Worm (Caenorhabditis elegans) whole organism, young adult: ENCODE measurements around the gene flcn-1.

Experiments used
- B0019.2 ChIP-seq: fragments of 200-800 bp; sonication (Bioruptor generic); conservative IDR thresholded peaks from 2 replicates; pipeline ENCODE4 v1.3.6; 2022; ENCODE audit warnings: missing genetic modification reagents, missing genetic modification characterization, missing compliant biosample characterization
- B0035.1 ChIP-seq: sonication (generic microtip); optimal IDR thresholded peaks from 2 replicates; lab custom pipeline; 2016; ENCODE audit warnings: missing genetic modification characterization, mild to moderate bottlenecking, missing compliant biosample characterization, missing genotype, missing genetic modification reagents
- B0261.1 ChIP-seq: sonication (generic microtip); optimal IDR thresholded peaks from 2 replicates; lab custom pipeline; 2016; ENCODE audit warnings: mild to moderate bottlenecking, missing genetic modification characterization, moderate library complexity, missing compliant biosample characterization
- B0336.3 ChIP-seq: fragments of 200-800 bp; sonication (Bioruptor generic); IDR thresholded peaks from 2 replicates; pipeline ENCODE4 v1.3.6; 2022; ENCODE audit warnings: missing genetic modification characterization, missing compliant biosample characterization
- C06A6.2 ChIP-seq: fragments of 200-800 bp; sonication (Bioruptor generic); conservative IDR thresholded peaks from 2 replicates; pipeline ENCODE4 v1.3.6; 2022; ENCODE audit warnings: missing genetic modification characterization, missing compliant biosample characterization
- F10E7.11 ChIP-seq: sonication (generic microtip); optimal IDR thresholded peaks from 2 replicates; lab custom pipeline; 2017; ENCODE audit warnings: mild to moderate bottlenecking, missing genetic modification characterization, moderate library complexity, missing compliant biosample characterization
- F37B4.10 ChIP-seq: fragments of 200-800 bp; sonication (Bioruptor generic); IDR thresholded peaks from 2 replicates; pipeline ENCODE4 v1.3.6; 2022; ENCODE audit warnings: missing genetic modification characterization, missing compliant biosample characterization
- F39B2.1 ChIP-seq: fragments of 200-800 bp; sonication (Bioruptor generic); IDR thresholded peaks from 2 replicates; pipeline ENCODE4 v1.3.6; 2022; ENCODE audit warnings: missing genetic modification reagents, missing genetic modification characterization, missing compliant biosample characterization
- K11D2.4 ChIP-seq: fragments of 200-800 bp; sonication (Bioruptor generic); IDR thresholded peaks from 2 replicates; pipeline ENCODE4 v1.3.6; 2022; ENCODE audit warnings: missing genetic modification reagents, missing genetic modification characterization, missing compliant biosample characterization
- T07F8.4 ChIP-seq: sonication (generic microtip); optimal IDR thresholded peaks from 2 replicates; lab custom pipeline; 2016; ENCODE audit warnings: mild to moderate bottlenecking, missing genetic modification characterization, moderate library complexity, missing compliant biosample characterization
- Y79H2A.3 ChIP-seq: fragments of 200-800 bp; sonication (Bioruptor generic); conservative IDR thresholded peaks from 2 replicates; pipeline ENCODE4 v1.3.6; 2022; ENCODE audit warnings: missing genetic modification reagents, missing genetic modification characterization, missing compliant biosample characterization
- Y95B8A.8 ChIP-seq: fragments of 200-800 bp; sonication (Bioruptor generic); IDR thresholded peaks from 2 replicates; pipeline ENCODE4 v1.3.6; 2022; ENCODE audit warnings: missing genetic modification reagents, missing genetic modification characterization, missing compliant biosample characterization
- akir-1 ChIP-seq: fragments of 200-800 bp; sonication (Bioruptor generic); optimal IDR thresholded peaks from 2 replicates; lab custom pipeline; 2018; ENCODE audit warnings: mild to moderate bottlenecking, missing genetic modification characterization, moderate library complexity, missing compliant biosample characterization
- aptf-3 ChIP-seq: fragments of 200-800 bp; sonication (Bioruptor generic); IDR thresholded peaks from 2 replicates; pipeline ENCODE4 v1.3.6; 2022; ENCODE audit warnings: missing genetic modification characterization, missing compliant biosample characterization
- attf-3 ChIP-seq: fragments of 200-800 bp; sonication (Bioruptor generic); conservative IDR thresholded peaks from 2 replicates; pipeline ENCODE4 v1.3.6; 2022; ENCODE audit warnings: missing genetic modification reagents, missing genetic modification characterization, missing compliant biosample characterization
- attf-5 ChIP-seq: fragments of 200-800 bp; sonication (Bioruptor generic); optimal IDR thresholded peaks from 2 replicates; lab custom pipeline; 2018; ENCODE audit warnings: mild to moderate bottlenecking, missing genetic modification characterization, missing compliant biosample characterization
- attf-6 ChIP-seq: fragments of 200-800 bp; sonication (Bioruptor generic); IDR thresholded peaks from 2 replicates; pipeline ENCODE4 v1.3.6; 2022; ENCODE audit warnings: missing genetic modification reagents, missing genetic modification characterization, missing compliant biosample characterization
- bed-2 ChIP-seq: fragments of 200-800 bp; sonication (Bioruptor generic); IDR thresholded peaks from 2 replicates; pipeline ENCODE4 v1.3.6; 2022; ENCODE audit warnings: missing genetic modification reagents, missing genetic modification characterization, missing compliant biosample characterization
- cebp-1 ChIP-seq, 2 experiments: fragments of 200-800 bp in 1 of 2; sonication (Bioruptor generic) in 1 of 2; sonication (generic microtip) in 1 of 2; IDR thresholded peaks in 1 of 2; optimal IDR thresholded peaks in 1 of 2; 2 replicates each; pipeline versions ENCODE4 v1.3.6 to Lab custom; 2017 to 2022; ENCODE audit warnings: missing compliant biosample characterization in 2 of 2, missing genetic modification characterization in 2 of 2, mild to moderate bottlenecking in 1 of 2, missing genetic modification reagents in 1 of 2, moderate library complexity in 1 of 2
- cebp-2 ChIP-seq: fragments of 200-800 bp; sonication (Bioruptor generic); IDR thresholded peaks from 2 replicates; pipeline ENCODE4 v1.3.6; 2022; ENCODE audit warnings: missing genetic modification characterization, missing compliant biosample characterization
- ceh-40 ChIP-seq: fragments of 200-800 bp; sonication (Bioruptor generic); IDR thresholded peaks from 2 replicates; pipeline ENCODE4 v1.3.6; 2022; ENCODE audit warnings: missing genetic modification characterization, missing compliant biosample characterization
- ceh-58 ChIP-seq: fragments of 200-800 bp; sonication (Bioruptor generic); IDR thresholded peaks from 2 replicates; pipeline ENCODE4 v1.3.6; 2022; ENCODE audit warnings: missing genetic modification characterization, missing compliant biosample characterization
- ceh-79 ChIP-seq: sonication (generic microtip); optimal IDR thresholded peaks from 2 replicates; lab custom pipeline; 2017; ENCODE audit warnings: mild to moderate bottlenecking, missing genetic modification characterization, missing compliant biosample characterization
- dpff-1 ChIP-seq: sonication (generic microtip); optimal IDR thresholded peaks from 2 replicates; lab custom pipeline; 2017; ENCODE audit warnings: mild to moderate bottlenecking, missing genetic modification characterization, missing compliant biosample characterization
- egl-44 ChIP-seq: fragments of 200-800 bp; sonication (Bioruptor generic); IDR thresholded peaks from 2 replicates; pipeline ENCODE4 v1.3.6; 2022; ENCODE audit warnings: missing genetic modification reagents, missing genetic modification characterization, missing compliant biosample characterization
- fkh-3 ChIP-seq: sonication (generic microtip); optimal IDR thresholded peaks from 2 replicates; lab custom pipeline; 2016; ENCODE audit warnings: mild to moderate bottlenecking, missing genetic modification characterization, missing compliant biosample characterization
- gei-17 ChIP-seq: fragments of 200-800 bp; sonication (Bioruptor generic); optimal IDR thresholded peaks from 2 replicates; lab custom pipeline; 2018; ENCODE audit warnings: mild to moderate bottlenecking, missing genetic modification characterization, missing compliant biosample characterization
- hlh-26 ChIP-seq: fragments of 200-800 bp; sonication (Bioruptor generic); conservative IDR thresholded peaks from 2 replicates; pipeline ENCODE4 v1.3.6; 2022; ENCODE audit warnings: missing genetic modification reagents, missing genetic modification characterization, missing compliant biosample characterization
- hrde-1 ChIP-seq: sonication (generic microtip); optimal IDR thresholded peaks from 2 replicates; lab custom pipeline; 2016; ENCODE audit warnings: missing genetic modification characterization, mild to moderate bottlenecking, missing compliant biosample characterization, moderate library complexity, missing genotype, missing genetic modification reagents, borderline replicate concordance
- lin-26 ChIP-seq: fragments of 200-800 bp; sonication (Bioruptor generic); IDR thresholded peaks from 2 replicates; pipeline ENCODE4 v1.3.6; 2022; ENCODE audit warnings: missing genetic modification reagents, missing genetic modification characterization, missing compliant biosample characterization
- lin-40 ChIP-seq: sonication (generic microtip); optimal IDR thresholded peaks from 2 replicates; lab custom pipeline; 2016; ENCODE audit warnings: missing genetic modification characterization, mild to moderate bottlenecking, missing compliant biosample characterization, missing genotype, missing genetic modification reagents
- lir-1 ChIP-seq: fragments of 200-800 bp; sonication (Bioruptor generic); conservative IDR thresholded peaks from 2 replicates; pipeline ENCODE4 v1.3.6; 2022; ENCODE audit warnings: missing genetic modification reagents, missing genetic modification characterization, missing compliant biosample characterization
- madf-10 ChIP-seq: sonication (generic microtip); optimal IDR thresholded peaks from 2 replicates; lab custom pipeline; 2016; ENCODE audit warnings: mild to moderate bottlenecking, missing genetic modification characterization, missing compliant biosample characterization
- madf-8 ChIP-seq: fragments of 200-800 bp; sonication (Bioruptor generic); conservative IDR thresholded peaks from 2 replicates; pipeline ENCODE4 v1.3.6; 2022; ENCODE audit warnings: missing genetic modification reagents, missing genetic modification characterization, missing compliant biosample characterization
- nfyb-1 ChIP-seq: fragments of 200-800 bp; sonication (Bioruptor generic); IDR thresholded peaks from 2 replicates; pipeline ENCODE4 v1.3.6; 2022; ENCODE audit warnings: missing genetic modification reagents, missing genetic modification characterization, missing compliant biosample characterization
- nhr-27 ChIP-seq: fragments of 200-800 bp; sonication (Bioruptor generic); optimal IDR thresholded peaks from 2 replicates; lab custom pipeline; 2018; ENCODE audit warnings: mild to moderate bottlenecking, missing genetic modification characterization, moderate library complexity, missing compliant biosample characterization
- nhr-80 ChIP-seq: sonication (generic microtip); optimal IDR thresholded peaks from 2 replicates; lab custom pipeline; 2016; ENCODE audit warnings: missing genetic modification characterization, missing compliant biosample characterization
- nhr-90 ChIP-seq: sonication (generic microtip); optimal IDR thresholded peaks from 2 replicates; lab custom pipeline; 2016; ENCODE audit warnings: missing genotype, mild to moderate bottlenecking, missing genetic modification characterization, missing compliant biosample characterization
- rec-8 ChIP-seq, 2 experiments: sonication (generic microtip); optimal IDR thresholded peaks; 2 replicates each; lab custom pipeline; 2016; ENCODE audit warnings: mild to moderate bottlenecking in 2 of 2, missing genetic modification characterization in 2 of 2, missing genetic modification reagents in 2 of 2, missing genotype in 2 of 2, missing biosample characterization in 1 of 2, missing compliant biosample characterization in 1 of 2, moderate library complexity in 1 of 2
- rpc-1 ChIP-seq, 2 experiments: fragments of 150-350 bp in 1 of 2; sonication (generic microtip) in 1 of 2; optimal IDR thresholded peaks; 2 replicates each; lab custom pipeline; 2014 to 2018; ENCODE audit warnings: missing biosample characterization in 1 of 2, missing genetic modification characterization in 1 of 2, missing genetic modification reagents in 1 of 2, missing genotype in 1 of 2
- sea-2 ChIP-seq: fragments of 200-800 bp; sonication (Bioruptor generic); IDR thresholded peaks from 2 replicates; pipeline ENCODE4 v1.3.6; 2022; ENCODE audit warnings: missing genetic modification characterization, missing compliant biosample characterization
- snpc-1.3 ChIP-seq: sonication (generic microtip); optimal IDR thresholded peaks from 2 replicates; lab custom pipeline; 2017; ENCODE audit warnings: missing genetic modification characterization, mild to moderate bottlenecking, missing compliant biosample characterization, antibody characterized with exemption, moderate library complexity, missing genotype, missing genetic modification reagents; ENCODE audit not compliant: insufficient read depth
- sptf-2 ChIP-seq: fragments of 200-800 bp; sonication (Bioruptor generic); optimal IDR thresholded peaks from 2 replicates; lab custom pipeline; 2018; ENCODE audit warnings: mild to moderate bottlenecking, missing genetic modification characterization, missing compliant biosample characterization
- tbp1 ChIP-seq: fragments of 200-800 bp; sonication (Bioruptor generic); optimal IDR thresholded peaks from 2 replicates; lab custom pipeline; 2018; ENCODE audit warnings: mild to moderate bottlenecking, missing genetic modification characterization, missing compliant biosample characterization
- tbx-9 ChIP-seq: sonication (generic microtip); optimal IDR thresholded peaks from 2 replicates; lab custom pipeline; 2016; ENCODE audit warnings: borderline replicate concordance, missing genetic modification characterization, inconsistent platforms, missing compliant biosample characterization
- tlf-1 ChIP-seq: fragments of 200-800 bp; sonication (Bioruptor generic); optimal IDR thresholded peaks from 2 replicates; lab custom pipeline; 2018; ENCODE audit warnings: mild to moderate bottlenecking, missing genetic modification characterization, missing compliant biosample characterization
- xnd-1 ChIP-seq: sonication (generic microtip); optimal IDR thresholded peaks from 2 replicates; lab custom pipeline; 2016; ENCODE audit warnings: missing genotype, missing genetic modification reagents, missing genetic modification characterization, missing compliant biosample characterization
- ztf-22 ChIP-seq: fragments of 200-800 bp; sonication (Bioruptor generic); optimal IDR thresholded peaks from 2 replicates; lab custom pipeline; 2018; ENCODE audit warnings: mild to moderate bottlenecking, missing genetic modification characterization, moderate library complexity, missing compliant biosample characterization
- ztf-3 ChIP-seq: fragments of 200-800 bp; sonication (Bioruptor generic); optimal IDR thresholded peaks from 2 replicates; lab custom pipeline; 2018; ENCODE audit warnings: mild to moderate bottlenecking, missing genetic modification characterization, missing compliant biosample characterization

flcn-1 gene

DNA sequence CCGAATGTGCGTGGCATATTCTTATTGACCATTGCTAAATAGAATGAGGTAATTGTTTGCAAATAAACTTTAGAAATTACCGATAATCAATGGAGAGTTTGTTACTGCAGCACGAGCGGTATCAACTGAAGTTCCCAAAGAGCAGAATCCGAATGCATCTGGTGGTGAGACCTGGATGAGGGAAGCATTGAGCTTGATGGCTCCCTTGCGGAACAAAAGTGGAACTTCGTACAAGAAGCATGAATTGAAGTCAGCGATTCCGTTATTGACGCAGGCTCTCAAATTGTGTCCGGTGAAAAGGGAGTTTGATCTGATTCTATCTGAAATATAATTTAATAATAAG, 39.0 kb upstream of the flcn-1 start:
- TF ChIP-seq egl-44 (GFP tag; lab: Robert Waterston, UW) (no peak), xnd-1 (tag; lab: Kevin White, UChicago) (no peak), tbx-9 (tag; lab: Kevin White, UChicago) (no peak), attf-3 (GFP tag; lab: Robert Waterston, UW) (no peak), fkh-3 (tag; lab: Kevin White, UChicago) (peak; percentile 33), sea-2 (GFP tag; lab: Robert Waterston, UW) (no peak), K11D2.4 (no peak), ceh-58 (no peak), lir-1 (GFP tag; lab: Robert Waterston, UW) (no peak), attf-6 (GFP tag; lab: Robert Waterston, UW) (no peak), akir-1 (no peak), dpff-1 (tag; lab: Kevin White, UChicago) (no peak), lin-40 (no peak), B0019.2 (GFP tag; lab: Robert Waterston, UW) (no peak), B0261.1 (tag; lab: Kevin White, UChicago) (no peak), bed-2 (GFP tag; lab: Robert Waterston, UW) (no peak), sptf-2 (GFP tag; lab: Kevin White, UChicago) (no peak), ceh-40 (GFP tag; lab: Robert Waterston, UW) (no peak), attf-5 (no peak), ceh-79 (tag; lab: Kevin White, UChicago) (no peak), nhr-80 (tag; lab: Kevin White, UChicago) (no peak), C06A6.2 (GFP tag; lab: Robert Waterston, UW) (0 out of 2 replicates have a peak, but pooled peaks have one; percentile 12), B0336.3 (GFP tag; lab: Robert Waterston, UW) (no peak), cebp-1 (GFP tag; IDR thresholded peaks at IDR 0.05; lab: Robert Waterston, UW) (no peak), cebp-1 (tag; optimal IDR thresholded peaks at IDR 0.05; lab: Kevin White, UChicago) (no peak), nhr-90 (tag; lab: Kevin White, UChicago) (no peak), cebp-2 (GFP tag; lab: Robert Waterston, UW) (no peak), T07F8.4 (tag; lab: Kevin White, UChicago) (no peak), tbp1 (GFP tag; lab: Kevin White, UChicago) (no peak), Y95B8A.8 (no peak), ztf-3 (GFP tag; lab: Kevin White, UChicago) (no peak), lin-26 (GFP tag; lab: Robert Waterston, UW) (no peak), B0035.1 (no peak), rec-8 (tag; optimal IDR thresholded peaks at IDR 0.05; lab: Kevin White, UChicago) (no peak), nhr-27 (tag; lab: Kevin White, UChicago) (no peak), F10E7.11 (no peak), F37B4.10 (GFP tag; lab: Robert Waterston, UW) (0 out of 2 replicates have a peak, but pooled peaks have one; percentile 70), F39B2.1 (GFP tag; lab: Robert Waterston, UW) (no peak), madf-10 (tag; lab: Kevin White, UChicago) (no peak), snpc-1.3 (tag; lab: Kevin White, UChicago) (no peak), rpc-1 (optimal IDR thresholded peaks at IDR 0.05; lab: Kevin White, UChicago) (no peak), rpc-1 (tag; optimal IDR thresholded peaks at IDR 0.05; lab: Kevin White, UChicago) (no peak), nfyb-1 (GFP tag; lab: Robert Waterston, UW) (peak; percentile 46; the same call in 1 of the 2 replicates), ztf-22 (GFP tag; lab: Kevin White, UChicago) (no peak), Y79H2A.3 (no peak), hlh-26 (no peak), tlf-1 (GFP tag; lab: Kevin White, UChicago) (no peak), madf-8 (no peak), gei-17 (GFP tag; lab: Kevin White, UChicago) (no peak), hrde-1 (tag; lab: Kevin White, UChicago) (no peak), aptf-3 (no peak)
